Worm (Caenorhabditis elegans) whole organism, L3 larva: ENCODE results near the gene nspg-13.

Source experiments
- R02D3.7 ChIP-seq: fragments of 150-350 bp; optimal IDR thresholded peaks from 2 replicates; lab custom pipeline; 2014; ENCODE audit warnings: missing biosample characterization, missing genetic modification characterization
- ZK546.5 ChIP-seq: sonication (generic microtip); optimal IDR thresholded peaks from 2 replicates; lab custom pipeline; 2017; ENCODE audit warnings: missing biosample characterization, missing genetic modification characterization
- ama-1 ChIP-seq: fragments of 150-350 bp; optimal IDR thresholded peaks from 2 replicates; lab custom pipeline; 2018
- ceh-16 ChIP-seq: sonication (generic microtip); optimal IDR thresholded peaks from 2 replicates; lab custom pipeline; 2017; ENCODE audit warnings: missing biosample characterization, missing genetic modification characterization
- ceh-28 ChIP-seq: fragments of 150-350 bp; optimal IDR thresholded peaks from 2 replicates; lab custom pipeline; 2014; ENCODE audit warnings: missing biosample characterization, missing genetic modification reagents, missing genetic modification characterization
- ceh-82 ChIP-seq: fragments of 150-350 bp; optimal IDR thresholded peaks from 2 replicates; lab custom pipeline; 2014; ENCODE audit warnings: missing biosample characterization, missing genetic modification characterization
- egl-27 ChIP-seq: sonication (generic microtip); optimal IDR thresholded peaks from 4 replicates; lab custom pipeline; 2017; ENCODE audit warnings: missing biosample characterization, missing genetic modification reagents, missing genetic modification characterization
- egl-5 ChIP-seq: fragments of 150-350 bp; optimal IDR thresholded peaks from 2 replicates; lab custom pipeline; 2017; ENCODE audit warnings: missing biosample characterization, missing genetic modification reagents, missing genetic modification characterization, inconsistent platforms
- elt-1 ChIP-seq: fragments of 150-350 bp; optimal IDR thresholded peaks from 2 replicates; lab custom pipeline; 2014; ENCODE audit warnings: missing biosample characterization, missing genetic modification characterization
- elt-2 ChIP-seq: sonication (generic microtip); optimal IDR thresholded peaks from 2 replicates; lab custom pipeline; 2016; ENCODE audit warnings: missing genetic modification reagents, mild to moderate bottlenecking, missing genetic modification characterization, missing compliant biosample characterization
- elt-3 ChIP-seq, 3 experiments: fragments of 150-350 bp in 1 of 3; sonication (generic microtip) in 2 of 3; optimal IDR thresholded peaks; 2 replicates in 2 of 3; 4 replicates in 1 of 3; lab custom pipeline; 2014 to 2017; ENCODE audit warnings: missing biosample characterization in 3 of 3, missing genetic modification characterization in 3 of 3
- eor-1 ChIP-seq, 2 experiments: fragments of 150-350 bp; optimal IDR thresholded peaks; 2 replicates each; lab custom pipeline; 2014 to 2018; ENCODE audit warnings: missing biosample characterization in 2 of 2, missing genetic modification characterization in 2 of 2
- fkh-2 ChIP-seq: fragments of 150-350 bp; optimal IDR thresholded peaks from 2 replicates; lab custom pipeline; 2014; ENCODE audit warnings: missing biosample characterization, missing genetic modification reagents, missing genetic modification characterization
- fos-1 ChIP-seq: fragments of 150-350 bp; optimal IDR thresholded peaks from 2 replicates; lab custom pipeline; 2014; ENCODE audit warnings: missing biosample characterization, missing genetic modification characterization
- hmg-11 ChIP-seq: sonication (generic microtip); optimal IDR thresholded peaks from 2 replicates; lab custom pipeline; 2016; ENCODE audit warnings: missing genetic modification characterization, missing compliant biosample characterization
- jun-1 ChIP-seq: fragments of 150-350 bp; optimal IDR thresholded peaks from 2 replicates; lab custom pipeline; 2014; ENCODE audit warnings: missing biosample characterization, missing genetic modification reagents, missing genetic modification characterization
- lin-15B ChIP-seq: fragments of 150-350 bp; optimal IDR thresholded peaks from 2 replicates; lab custom pipeline; 2014; ENCODE audit warnings: missing biosample characterization, missing genetic modification characterization
- lin-39 ChIP-seq: fragments of 150-350 bp; optimal IDR thresholded peaks from 2 replicates; lab custom pipeline; 2018; ENCODE audit warnings: missing biosample characterization, missing genetic modification reagents, missing genetic modification characterization
- lsy-12 ChIP-seq: sonication (generic microtip); optimal IDR thresholded peaks from 2 replicates; lab custom pipeline; 2016; ENCODE audit warnings: mild to moderate bottlenecking, missing genetic modification characterization, missing compliant biosample characterization
- mdl-1 ChIP-seq: fragments of 150-350 bp; optimal IDR thresholded peaks from 2 replicates; lab custom pipeline; 2014; ENCODE audit warnings: missing biosample characterization, missing genetic modification characterization
- mml-1 ChIP-seq: fragments of 150-350 bp; sonication (generic microtip); optimal IDR thresholded peaks from 3 replicates; lab custom pipeline; 2014; ENCODE audit warnings: missing biosample characterization, missing genetic modification characterization
- nfya-1 ChIP-seq: sonication (generic microtip); optimal IDR thresholded peaks from 2 replicates; lab custom pipeline; 2017; ENCODE audit warnings: missing genetic modification characterization, mild to moderate bottlenecking, missing compliant biosample characterization, antibody characterized with exemption, moderate library complexity; ENCODE audit not compliant: insufficient read depth
- nhr-12 ChIP-seq: fragments of 150-350 bp; optimal IDR thresholded peaks from 2 replicates; lab custom pipeline; 2014; ENCODE audit warnings: missing biosample characterization, missing genetic modification characterization
- nhr-23 ChIP-seq: fragments of 150-350 bp; optimal IDR thresholded peaks from 2 replicates; lab custom pipeline; 2014; ENCODE audit warnings: missing biosample characterization, missing genetic modification reagents, missing genetic modification characterization
- nhr-237 ChIP-seq: fragments of 150-350 bp; optimal IDR thresholded peaks from 2 replicates; lab custom pipeline; 2014; ENCODE audit warnings: missing biosample characterization, missing genetic modification characterization
- nhr-25 ChIP-seq: sonication (generic microtip); optimal IDR thresholded peaks from 2 replicates; lab custom pipeline; 2017; ENCODE audit warnings: missing biosample characterization, missing genetic modification characterization
- nhr-28 ChIP-seq: fragments of 150-350 bp; optimal IDR thresholded peaks from 2 replicates; lab custom pipeline; 2014; ENCODE audit warnings: missing biosample characterization, missing genetic modification characterization
- nhr-43 ChIP-seq: sonication (generic microtip); optimal IDR thresholded peaks from 2 replicates; lab custom pipeline; 2016; ENCODE audit warnings: mild to moderate bottlenecking, missing genetic modification characterization, missing compliant biosample characterization; ENCODE audit not compliant: poor library complexity, severe bottlenecking
- nhr-67 ChIP-seq: fragments of 150-350 bp; optimal IDR thresholded peaks from 2 replicates; lab custom pipeline; 2014; ENCODE audit warnings: missing biosample characterization, missing genetic modification characterization
- nhr-77 ChIP-seq: fragments of 150-350 bp; optimal IDR thresholded peaks from 2 replicates; lab custom pipeline; 2014; ENCODE audit warnings: missing biosample characterization, missing genetic modification characterization
- pha-4 ChIP-seq: fragments of 150-350 bp; optimal IDR thresholded peaks from 2 replicates; lab custom pipeline; 2014; ENCODE audit warnings: missing biosample characterization, missing genetic modification reagents, missing genetic modification characterization
- pqm-1 ChIP-seq: fragments of 150-350 bp; optimal IDR thresholded peaks from 2 replicates; lab custom pipeline; 2017; ENCODE audit warnings: missing biosample characterization, missing genetic modification characterization, inconsistent platforms
- sea-2 ChIP-seq: fragments of 150-350 bp; sonication (generic microtip); optimal IDR thresholded peaks from 4 replicates; lab custom pipeline; 2014; ENCODE audit warnings: missing biosample characterization, missing genetic modification reagents, missing genetic modification characterization
- skn-1 ChIP-seq: fragments of 150-350 bp; optimal IDR thresholded peaks from 2 replicates; lab custom pipeline; 2014; ENCODE audit warnings: missing biosample characterization, missing genetic modification characterization
- snpc-4 ChIP-seq: fragments of 150-350 bp; optimal IDR thresholded peaks from 2 replicates; lab custom pipeline; 2014; ENCODE audit warnings: missing biosample characterization, missing genetic modification characterization
- tbx-2 ChIP-seq: sonication (generic microtip); optimal IDR thresholded peaks from 2 replicates; lab custom pipeline; 2016; ENCODE audit warnings: mild to moderate bottlenecking, missing genetic modification characterization, missing compliant biosample characterization
- unc-62 ChIP-seq: fragments of 150-350 bp; sonication (generic microtip); optimal IDR thresholded peaks from 4 replicates; lab custom pipeline; 2014; ENCODE audit warnings: missing biosample characterization, missing genetic modification reagents, missing genetic modification characterization
- zag-1 ChIP-seq: fragments of 150-350 bp; optimal IDR thresholded peaks from 2 replicates; lab custom pipeline; 2014; ENCODE audit warnings: missing biosample characterization, missing genetic modification characterization
- ztf-11 ChIP-seq: fragments of 150-350 bp; optimal IDR thresholded peaks from 2 replicates; lab custom pipeline; 2014; ENCODE audit warnings: missing biosample characterization, missing genetic modification characterization

nspg-13 gene

DNA sequence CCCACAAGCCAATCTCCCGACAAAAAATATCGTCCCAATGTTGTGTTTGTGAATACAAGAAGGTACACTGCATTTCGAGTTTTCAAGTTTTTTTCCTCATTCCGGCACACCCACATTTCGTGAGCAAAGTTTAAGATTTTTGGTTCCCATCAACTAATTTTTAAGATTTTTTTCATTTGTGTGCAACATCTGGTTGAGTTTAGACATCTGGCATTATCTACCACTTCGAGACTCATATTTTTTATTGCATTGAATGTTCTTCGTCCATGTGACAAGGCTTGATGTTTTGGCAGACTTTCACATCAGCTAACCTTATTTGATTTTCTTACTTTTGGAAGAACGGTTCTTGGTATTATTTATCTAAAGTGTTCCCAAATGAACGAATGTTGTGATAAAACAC is 5.4 kb downstream of the nspg-13 start:
- TF ChIP-seq eor-1 (tag; optimal IDR thresholded peaks at IDR 0.05; lab: Kevin White, UChicago) (no peak), zag-1 (tag; lab: Kevin White, UChicago) (no peak), lin-39 (no peak), pqm-1 (no peak), pha-4 (tag; lab: Kevin White, UChicago) (no peak)

- TF ChIP-seq nhr-12 (tag; lab: Kevin White, UChicago) (no peak), tbx-2 (no peak), egl-27 (tag; lab: Kevin White, UChicago) (no peak), pqm-1 (peak; percentile 32), ama-1 (lab: Kevin White, UChicago) (no peak), elt-2 (peak; percentile 64), elt-1 (no peak), R02D3.7 (tag; lab: Kevin White, UChicago) (no peak), nfya-1 (tag; lab: Kevin White, UChicago) (no peak)
Observed at ce11 chrX:5262033-5262432, 7.0 kb downstream of the nspg-13 start.

ce11 chrX:5263585-5263984 is 8.6 kb downstream of the nspg-13 start:
- TF ChIP-seq mml-1 (tag; lab: Kevin White, UChicago) (no peak), ama-1 (lab: Kevin White, UChicago) (no peak), nhr-25 (tag; lab: Kevin White, UChicago) (no peak), nhr-23 (tag; lab: Kevin White, UChicago) (no peak), lin-39 (no peak), nfya-1 (tag; lab: Kevin White, UChicago) (no peak), pha-4 (tag; lab: Kevin White, UChicago) (no peak), lsy-12 (tag; lab: Kevin White, UChicago) (no peak), elt-2 (no peak), unc-62 (GFP tag; lab: Kevin White, UChicago) (no peak), ZK546.5 (tag; lab: Kevin White, UChicago) (no peak), zag-1 (tag; lab: Kevin White, UChicago) (no peak), pqm-1 (no peak), nhr-28 (tag; lab: Kevin White, UChicago) (no peak), nhr-67 (tag; lab: Kevin White, UChicago) (no peak), egl-5 (tag; lab: Kevin White, UChicago) (no peak), sea-2 (GFP tag; lab: Kevin White, UChicago) (no peak)

- TF ChIP-seq hmg-11 (tag; lab: Kevin White, UChicago) (no peak), lin-15B (tag; lab: Kevin White, UChicago) (no peak), nhr-77 (tag; lab: Kevin White, UChicago) (no peak), sea-2 (GFP tag; lab: Kevin White, UChicago) (no peak), nhr-23 (tag; lab: Kevin White, UChicago) (no peak), zag-1 (tag; lab: Kevin White, UChicago) (no peak), ztf-11 (no peak), nhr-43 (tag; lab: Kevin White, UChicago) (no peak), pqm-1 (no peak), nhr-12 (tag; lab: Kevin White, UChicago) (no peak), elt-3 (tag; optimal IDR thresholded peaks at IDR 0.05; lab: Kevin White, UChicago) (no peak), ceh-82 (tag; lab: Kevin White, UChicago) (no peak), egl-27 (tag; lab: Kevin White, UChicago) (no peak), jun-1 (no peak), snpc-4 (tag; lab: Kevin White, UChicago) (no peak), skn-1 (tag; lab: Kevin White, UChicago) (no peak), ama-1 (lab: Kevin White, UChicago) (no peak), fkh-2 (no peak), ceh-28 (tag; lab: Kevin White, UChicago) (no peak)
Observed at ce11 chrX:5264026-5264425, 9.0 kb downstream of the nspg-13 start, which contains the start of gene Y34B4A.4. Gene Y34B4A.4, plus strand, starts transcription at chrX:5264326.

- TF ChIP-seq fos-1 (tag; lab: Kevin White, UChicago) (no peak), mdl-1 (tag; lab: Kevin White, UChicago) (no peak), snpc-4 (tag; lab: Kevin White, UChicago) (no peak), ztf-11 (no peak), elt-3 (tag; optimal IDR thresholded peaks at IDR 0.05; lab: Kevin White, UChicago) (no peak), tbx-2 (no peak), nhr-43 (tag; lab: Kevin White, UChicago) (no peak), nhr-237 (no peak), ceh-16 (tag; lab: Kevin White, UChicago) (no peak), pqm-1 (no peak)
Observed at ce11 chrX:5265356-5265755, 10.4 kb downstream of the nspg-13 start.
